Fruit fly (Drosophila melanogaster) whole organism, wandering third instar larva: ENCODE results near the gene CG18258.

Experiments
- CG9705 ChIP-seq: fragments of 200-800 bp; sonication (Bioruptor generic); optimal IDR thresholded peaks from 2 replicates; lab custom pipeline; 2018; ENCODE audit warnings: missing biosample characterization, mild to moderate bottlenecking, missing genetic modification characterization
- CrebA ChIP-seq: fragments of 200-800 bp; sonication (Bioruptor generic); optimal IDR thresholded peaks from 2 replicates; lab custom pipeline; 2016; ENCODE audit warnings: missing biosample characterization, mild to moderate bottlenecking, missing genetic modification characterization, borderline replicate concordance
- Dfd ChIP-seq: fragments of >200 bp; optimal IDR thresholded peaks from 2 replicates; lab custom pipeline; 2017; ENCODE audit warnings: missing biosample characterization, missing genetic modification characterization
- Dif ChIP-seq: fragments of 200-275, 200-300 bp; sonication (Bioruptor generic); optimal IDR thresholded peaks from 2 replicates; lab custom pipeline; 2018; ENCODE audit warnings: missing biosample characterization, missing genetic modification characterization; ENCODE audit not compliant: partially characterized antibody
- GATAd ChIP-seq: sonication (Bioruptor generic); optimal IDR thresholded peaks from 2 replicates; lab custom pipeline; 2016; ENCODE audit warnings: missing biosample characterization, missing genetic modification characterization
- Hnf4 ChIP-seq: fragments of 200-800 bp; sonication (Bioruptor generic); optimal IDR thresholded peaks from 2 replicates; lab custom pipeline; 2016; ENCODE audit warnings: missing biosample characterization, mild to moderate bottlenecking, missing genetic modification characterization
- Hr78 ChIP-seq: fragments of >200 bp; optimal IDR thresholded peaks from 2 replicates; lab custom pipeline; 2017; ENCODE audit warnings: missing biosample characterization, missing genetic modification characterization
- Hr83 ChIP-seq: fragments of 200-300 bp; sonication (Bioruptor generic); optimal IDR thresholded peaks from 2 replicates; lab custom pipeline; 2016; ENCODE audit warnings: missing biosample characterization, mild to moderate bottlenecking, missing genetic modification characterization, moderate library complexity; ENCODE audit not compliant: poor library complexity, severe bottlenecking
- Jra ChIP-seq: sonication (Bioruptor generic); optimal IDR thresholded peaks from 2 replicates; lab custom pipeline; 2016; ENCODE audit warnings: missing biosample characterization, missing genetic modification characterization
- Myc ChIP-seq: fragments of >200 bp; optimal IDR thresholded peaks from 2 replicates; lab custom pipeline; 2017
- N ChIP-seq: fragments of >200 bp; optimal IDR thresholded peaks from 2 replicates; lab custom pipeline; 2018; ENCODE audit warnings: missing biosample characterization, missing external identifiers, missing genetic modification characterization
- OdsH ChIP-seq: fragments of 200-800 bp; sonication (Bioruptor generic); optimal IDR thresholded peaks from 2 replicates; lab custom pipeline; 2016; ENCODE audit warnings: missing biosample characterization, mild to moderate bottlenecking, missing genetic modification characterization
- fru ChIP-seq: fragments of 200-800 bp; sonication (Bioruptor generic); optimal IDR thresholded peaks from 3 replicates; lab custom pipeline; 2016; ENCODE audit warnings: missing biosample characterization, mild to moderate bottlenecking, missing genetic modification characterization
- h ChIP-seq: fragments of 200-800 bp; sonication (Bioruptor generic); optimal IDR thresholded peaks from 3 replicates; lab custom pipeline; 2016; ENCODE audit warnings: missing biosample characterization, mild to moderate bottlenecking, missing genetic modification characterization
- jim ChIP-seq: fragments of 175-275, 200-325 bp; sonication (Bioruptor generic); optimal IDR thresholded peaks from 2 replicates; lab custom pipeline; 2016; ENCODE audit warnings: missing biosample characterization, mild to moderate bottlenecking, missing genetic modification characterization
- pan ChIP-seq: fragments of >200 bp; optimal IDR thresholded peaks from 2 replicates; lab custom pipeline; 2017
- psq ChIP-seq: fragments of 200-800 bp; sonication (Bioruptor generic); optimal IDR thresholded peaks from 3 replicates; lab custom pipeline; 2017; ENCODE audit warnings: missing biosample characterization, mild to moderate bottlenecking, missing genetic modification characterization, moderate library complexity
- rgr ChIP-seq: fragments of 200-800 bp; sonication (Bioruptor generic); optimal IDR thresholded peaks from 3 replicates; lab custom pipeline; 2016; ENCODE audit warnings: missing biosample characterization, mild to moderate bottlenecking, missing genetic modification characterization
- sage ChIP-seq: fragments of 200-800 bp; sonication (Bioruptor generic); optimal IDR thresholded peaks from 2 replicates; lab custom pipeline; 2016; ENCODE audit warnings: missing biosample characterization, mild to moderate bottlenecking, missing genetic modification characterization
- tai ChIP-seq: sonication (Bioruptor generic); optimal IDR thresholded peaks from 2 replicates; lab custom pipeline; 2016; ENCODE audit warnings: missing biosample characterization, missing genetic modification characterization
- usp ChIP-seq: fragments of >200 bp; optimal IDR thresholded peaks from 2 replicates; lab custom pipeline; 2017; ENCODE audit warnings: missing biosample characterization, missing genetic modification characterization

CG18258 gene

dm6 chrX:17237421-17237820 lies 25.3 kb downstream of the CG18258 start (continued):
- TF ChIP-seq OdsH (GFP tag; lab: Kevin White, UChicago), result peak; percentile 54

- TF ChIP-seq rgr (GFP tag; lab: Kevin White, UChicago), result peak; percentile 32
- no peak for TF ChIP-seq jim (GFP tag; lab: Kevin White, UChicago)
- no peak for TF ChIP-seq Hr83 (GFP tag; lab: Kevin White, UChicago)
- TF ChIP-seq, all 38 proteins: peak for 1
Observed at dm6 chrX:17244854-17245253, 32.7 kb downstream of the CG18258 start, which contains the start of gene CG8915. Gene CG8915 (minus strand): TSS chrX:17245001.

- TF ChIP-seq CrebA (GFP tag; lab: Kevin White, UChicago), result no peak
Observed at dm6 chrX:17246916-17247315, 34.8 kb downstream of the CG18258 start, which contains the start of gene CG42854. Gene CG42854 (minus strand): TSS chrX:17247016.

dm6 chrX:17249326-17249725 lies 37.2 kb downstream of the CG18258 start, which contains the start of gene CG8675:
Gene CG8675 (minus strand): TSS chrX:17249502.
- TF ChIP-seq CG9705 (GFP tag; lab: Kevin White, UChicago), result no peak
- TF ChIP-seq Dfd (GFP tag; lab: Kevin White, UChicago), result no peak
- TF ChIP-seq Jra, result no peak
- TF ChIP-seq psq, result no peak
- no peak for TF ChIP-seq sage
- peak; percentile 86 for TF ChIP-seq Myc (lab: Kevin White, UChicago)
- TF ChIP-seq GATAd, result no peak

dm6 chrX:17254094-17254493 lies 42.0 kb downstream of the CG18258 start:
- TF ChIP-seq Hr78 (GFP tag; lab: Kevin White, UChicago) (no peak), tai (GFP tag; lab: Kevin White, UChicago) (no peak)

dm6 chrX:17255677-17256076 lies 43.6 kb downstream of the CG18258 start:
- no peak for TF ChIP-seq psq
- TF ChIP-seq Hnf4 (GFP tag; lab: Kevin White, UChicago), result no peak
- no peak for TF ChIP-seq h (GFP tag; lab: Kevin White, UChicago)
- no peak for TF ChIP-seq Jra
- TF ChIP-seq sage, result no peak
- TF ChIP-seq, all 38 proteins: peak for 0

dm6 chrX:17262049-17262448 lies 49.9 kb downstream of the CG18258 start:
- TF ChIP-seq N (GFP tag; lab: Kevin White, UChicago) (peak; percentile 45), h (GFP tag; lab: Kevin White, UChicago) (no peak), Dfd (GFP tag; lab: Kevin White, UChicago) (no peak), fru (GFP tag; lab: Kevin White, UChicago) (no peak), usp (GFP tag; lab: Kevin White, UChicago) (no peak), Dif (GFP tag; lab: Kevin White, UChicago) (no peak), Hnf4 (GFP tag; lab: Kevin White, UChicago) (no peak), OdsH (GFP tag; lab: Kevin White, UChicago) (no peak), pan (lab: Kevin White, UChicago) (no peak)
- TF ChIP-seq, all 38 proteins: peak for 1
